Fruit fly (Drosophila melanogaster) whole organism, embryonic: ENCODE data around the gene Ssl2.

ENCODE experiments used
- Ada2b ChIP-seq: fragments of 200-800 bp; sonication (Bioruptor generic); IDR thresholded peaks from 2 replicates; pipeline ENCODE4 v1.3.6; 2022; ENCODE audit warnings: missing biosample characterization, missing genetic modification characterization
- Asciz ChIP-seq: fragments of 200-800 bp; sonication (Bioruptor generic); optimal IDR thresholded peaks from 2 replicates; lab custom pipeline; 2017; ENCODE audit warnings: missing biosample characterization, mild to moderate bottlenecking, missing genetic modification characterization, missing genetic modification reagents
- Bgb ChIP-seq: fragments of 200-800 bp; sonication (Bioruptor generic); IDR thresholded peaks from 2 replicates; pipeline ENCODE4 v1.3.6; 2022; ENCODE audit warnings: missing biosample characterization, missing genetic modification characterization; ENCODE audit not compliant: partially characterized antibody
- Blimp-1 ChIP-seq: fragments of 200-800 bp; sonication (Bioruptor generic); optimal IDR thresholded peaks from 3 replicates; lab custom pipeline; 2018; ENCODE audit warnings: missing biosample characterization, missing genetic modification characterization, mild to moderate bottlenecking, moderate library complexity, missing genetic modification reagents
- CG10366 ChIP-seq: fragments of 200-800 bp; sonication (Bioruptor generic); IDR thresholded peaks from 2 replicates; pipeline ENCODE4 v1.3.6; 2022; ENCODE audit warnings: missing biosample characterization, missing genetic modification characterization
- CG11456 ChIP-seq: fragments of 200-800 bp; sonication (Bioruptor generic); IDR thresholded peaks from 3 replicates; pipeline ENCODE4 v1.3.6; 2022; ENCODE audit warnings: missing biosample characterization, missing genetic modification characterization
- CG11560 ChIP-seq: fragments of 200-800 bp; sonication (Bioruptor generic); IDR thresholded peaks from 3 replicates; pipeline ENCODE4 v1.3.6; 2022; ENCODE audit warnings: missing biosample characterization, missing genetic modification characterization
- CG13424 ChIP-seq: fragments of 200-800 bp; sonication (Bioruptor generic); optimal IDR thresholded peaks from 2 replicates; lab custom pipeline; 2019; ENCODE audit warnings: missing biosample characterization, mild to moderate bottlenecking, missing genetic modification characterization, moderate library complexity
- CG14965 ChIP-seq: fragments of 200-800 bp; sonication (Bioruptor generic); optimal IDR thresholded peaks from 2 replicates; lab custom pipeline; 2016; ENCODE audit warnings: missing biosample characterization, missing genetic modification characterization, borderline replicate concordance
- CG17359 ChIP-seq: fragments of 200-800 bp; sonication (Bioruptor generic); optimal IDR thresholded peaks from 3 replicates; lab custom pipeline; 2018; ENCODE audit warnings: missing biosample characterization, mild to moderate bottlenecking, missing genetic modification characterization, moderate library complexity
- CG17829 ChIP-seq: fragments of 200-800 bp; optimal IDR thresholded peaks from 2 replicates; lab custom pipeline; 2019; ENCODE audit warnings: missing biosample characterization, mild to moderate bottlenecking, missing genetic modification characterization, moderate library complexity
- CG18011 ChIP-seq: fragments of 200-800 bp; sonication (Bioruptor generic); optimal IDR thresholded peaks from 2 replicates; lab custom pipeline; 2017; ENCODE audit warnings: missing biosample characterization, missing genetic modification characterization, mild to moderate bottlenecking, moderate library complexity, missing genotype
- CG2199 ChIP-seq: fragments of 200-800 bp; sonication (Bioruptor generic); IDR thresholded peaks from 3 replicates; pipeline ENCODE4 v1.3.6; 2022; ENCODE audit warnings: missing biosample characterization, missing genetic modification characterization
- CG2678 ChIP-seq: fragments of 200-800 bp; sonication (Bioruptor generic); optimal IDR thresholded peaks from 3 replicates; lab custom pipeline; 2019; ENCODE audit warnings: missing biosample characterization, mild to moderate bottlenecking, missing genetic modification characterization, moderate library complexity
- CG4360 ChIP-seq: fragments of 200-800 bp; sonication (Bioruptor generic); IDR thresholded peaks from 2 replicates; pipeline ENCODE4 v1.3.6; 2022; ENCODE audit warnings: missing biosample characterization, missing genetic modification characterization
- CG4820 ChIP-seq: fragments of 200-800 bp; sonication (Bioruptor generic); optimal IDR thresholded peaks from 3 replicates; lab custom pipeline; 2016; ENCODE audit warnings: missing biosample characterization, missing genetic modification characterization
- CG6272 ChIP-seq: fragments of 200-800 bp; sonication (Bioruptor generic); IDR thresholded peaks from 2 replicates; pipeline ENCODE4 v1.3.6; 2022; ENCODE audit warnings: missing biosample characterization, missing genetic modification characterization
- CG6683 ChIP-seq: fragments of 200-800 bp; sonication (Bioruptor generic); optimal IDR thresholded peaks from 2 replicates; lab custom pipeline; 2017; ENCODE audit warnings: missing biosample characterization, mild to moderate bottlenecking, missing genetic modification characterization, missing genetic modification reagents
- CG6854 ChIP-seq: fragments of 200-800 bp; sonication (Bioruptor generic); optimal IDR thresholded peaks from 3 replicates; lab custom pipeline; 2017; ENCODE audit warnings: missing biosample characterization, mild to moderate bottlenecking, missing genetic modification characterization
- CG7372 ChIP-seq: fragments of 200-800 bp; sonication (Bioruptor generic); IDR thresholded peaks from 2 replicates; pipeline ENCODE4 v1.3.6; 2022; ENCODE audit warnings: missing biosample characterization, missing genetic modification characterization
- CG7745 ChIP-seq: fragments of 200-800 bp; sonication (Bioruptor generic); optimal IDR thresholded peaks from 2 replicates; lab custom pipeline; 2018; ENCODE audit warnings: missing biosample characterization, mild to moderate bottlenecking, missing genetic modification characterization, moderate library complexity
- CG7963 ChIP-seq: fragments of 200-800 bp; sonication (Bioruptor generic); IDR thresholded peaks from 3 replicates; pipeline ENCODE4 v1.3.6; 2022; ENCODE audit warnings: missing biosample characterization, missing genetic modification characterization; ENCODE audit not compliant: partially characterized antibody
- CG8290 ChIP-seq, 3 experiments: fragments of 200-800 bp; sonication (Bioruptor generic); optimal IDR thresholded peaks; 2 replicates each; lab custom pipeline; 2016 to 2019; ENCODE audit warnings: missing biosample characterization in 3 of 3, missing genetic modification characterization in 3 of 3, mild to moderate bottlenecking in 2 of 3, moderate library complexity in 1 of 3
- CG9727 ChIP-seq: fragments of 200-800 bp; sonication (Bioruptor generic); optimal IDR thresholded peaks from 3 replicates; lab custom pipeline; 2017; ENCODE audit warnings: missing biosample characterization, mild to moderate bottlenecking, missing genetic modification characterization
- CG9932 ChIP-seq: fragments of 200-800 bp; sonication (Bioruptor generic); IDR thresholded peaks from 2 replicates; pipeline ENCODE4 v1.3.6; 2022; ENCODE audit warnings: missing biosample characterization, missing genetic modification characterization
- Camta ChIP-seq: fragments of 200-800 bp; sonication (Bioruptor generic); optimal IDR thresholded peaks from 2 replicates; lab custom pipeline; 2016; ENCODE audit warnings: missing biosample characterization, missing genetic modification characterization
- D ChIP-seq, 2 experiments: fragments of 200-800 bp in 1 of 2; fragments of >200 bp in 1 of 2; sonication (Bioruptor generic) in 1 of 2; optimal IDR thresholded peaks; 2 replicates in 1 of 2; 3 replicates in 1 of 2; lab custom pipeline; 2017; ENCODE audit warnings: mild to moderate bottlenecking in 1 of 2, missing biosample characterization in 1 of 2, missing genetic modification characterization in 1 of 2, missing genetic modification reagents in 1 of 2
- Ets65A ChIP-seq: fragments of 200-800 bp; sonication (Bioruptor generic); peaks from one replicate; lab custom pipeline; 2016; ENCODE audit warnings: missing biosample characterization, missing genetic modification characterization
- Gsc ChIP-seq: fragments of 200-800 bp; sonication (Bioruptor generic); IDR thresholded peaks from 2 replicates; pipeline ENCODE4 v1.3.6; 2022; ENCODE audit warnings: missing biosample characterization, missing genetic modification characterization
- H2.0 ChIP-seq: fragments of 200-800 bp; sonication (Bioruptor generic); IDR thresholded peaks from 2 replicates; pipeline ENCODE4 v1.3.6; 2022; ENCODE audit warnings: missing biosample characterization, missing genetic modification characterization
- Hr78 ChIP-seq, 2 experiments: fragments of 200-800 bp in 1 of 2; fragments of >200 bp in 1 of 2; sonication (Bioruptor generic) in 1 of 2; optimal IDR thresholded peaks; 2 replicates each; lab custom pipeline; 2017 to 2019; ENCODE audit warnings: missing biosample characterization in 2 of 2, missing genetic modification characterization in 2 of 2, mild to moderate bottlenecking in 1 of 2, moderate library complexity in 1 of 2
- MTF-1 ChIP-seq: fragments of 200-800 bp; sonication (Bioruptor generic); optimal IDR thresholded peaks from 2 replicates; lab custom pipeline; 2018; ENCODE audit warnings: missing biosample characterization, mild to moderate bottlenecking, missing genetic modification characterization, borderline replicate concordance
- Pdp1 ChIP-seq, 2 experiments: fragments of 200-800 bp; sonication (Bioruptor generic); optimal IDR thresholded peaks; 3 replicates each; lab custom pipeline; 2016; ENCODE audit warnings: missing biosample characterization in 2 of 2, missing genetic modification characterization in 2 of 2, mild to moderate bottlenecking in 1 of 2, moderate library complexity in 1 of 2
- Stat92E ChIP-seq, 3 experiments: fragments of >200 bp in 2 of 3; fragments of 200-800 bp in 1 of 3; sonication (Bioruptor generic) in 1 of 3; optimal IDR thresholded peaks; 2 replicates each; lab custom pipeline; 2017 to 2019; ENCODE audit warnings: missing biosample characterization in 3 of 3, missing genetic modification characterization in 3 of 3, mild to moderate bottlenecking in 1 of 3, moderate library complexity in 1 of 3
- Xbp1 ChIP-seq: fragments of 200-800 bp; sonication (Bioruptor generic); optimal IDR thresholded peaks from 3 replicates; lab custom pipeline; 2016; ENCODE audit warnings: missing biosample characterization, mild to moderate bottlenecking, missing genetic modification characterization
- cas ChIP-seq: fragments of 200-800 bp; sonication (Bioruptor generic); IDR thresholded peaks from 2 replicates; pipeline ENCODE4 v1.3.6; 2022; ENCODE audit warnings: missing biosample characterization, missing genetic modification characterization
- chm ChIP-seq: fragments of 200-800 bp; sonication (Bioruptor generic); IDR thresholded peaks from 2 replicates; pipeline ENCODE4 v1.3.6; 2022; ENCODE audit warnings: missing biosample characterization, missing genetic modification characterization
- dimm ChIP-seq: fragments of 200-800 bp; sonication (Bioruptor generic); IDR thresholded peaks from 2 replicates; pipeline ENCODE4 v1.3.6; 2022; ENCODE audit warnings: missing biosample characterization, missing genetic modification characterization
- eyg ChIP-seq: fragments of 200-800 bp; sonication (Bioruptor generic); optimal IDR thresholded peaks from 3 replicates; lab custom pipeline; 2016; ENCODE audit warnings: missing biosample characterization, missing genetic modification characterization
- her ChIP-seq: fragments of 200-800 bp; sonication (Bioruptor generic); optimal IDR thresholded peaks from 2 replicates; lab custom pipeline; 2016; ENCODE audit warnings: missing biosample characterization, missing genetic modification characterization
- jigr1 ChIP-seq: fragments of 200-800 bp; sonication (Bioruptor generic); IDR thresholded peaks from 3 replicates; pipeline ENCODE4 v1.3.6; 2022; ENCODE audit warnings: missing biosample characterization, missing genetic modification characterization
- ro ChIP-seq: fragments of 200-800 bp; sonication (Bioruptor generic); IDR thresholded peaks from 2 replicates; pipeline ENCODE4 v1.3.6; 2022; ENCODE audit warnings: missing biosample characterization, missing genetic modification characterization
- so ChIP-seq: fragments of 200-800 bp; sonication (Bioruptor generic); IDR thresholded peaks from 3 replicates; pipeline ENCODE4 v1.3.6; 2022; ENCODE audit warnings: missing biosample characterization, missing genetic modification characterization
- sqz ChIP-seq: fragments of 200-800 bp; sonication (Bioruptor generic); optimal IDR thresholded peaks from 3 replicates; lab custom pipeline; 2018; ENCODE audit warnings: missing biosample characterization, mild to moderate bottlenecking, missing genetic modification characterization
- tin ChIP-seq: fragments of 200-800 bp; sonication (Bioruptor generic); optimal IDR thresholded peaks from 3 replicates; lab custom pipeline; 2016; ENCODE audit warnings: missing biosample characterization, missing genetic modification characterization
- tx ChIP-seq: fragments of 200-800 bp; sonication (Bioruptor generic); optimal IDR thresholded peaks from 2 replicates; lab custom pipeline; 2016; ENCODE audit warnings: missing biosample characterization, missing genetic modification characterization
- vnd ChIP-seq: fragments of 200-800 bp; sonication (Bioruptor generic); IDR thresholded peaks from 3 replicates; pipeline ENCODE4 v1.3.6; 2022; ENCODE audit warnings: missing biosample characterization, missing genetic modification characterization; ENCODE audit not compliant: partially characterized antibody

Gene Ssl2

dm6 chr3R:29033909-29034629 lies 1.6 kb upstream of the Ssl2 start, which contains the start of the genes beta4GalNAcTB and Cpsf100 (continued):
- TF ChIP-seq D (optimal IDR thresholded peaks at IDR 0.05; lab: Kevin White, UChicago), result no peak
- TF ChIP-seq D (GFP tag; optimal IDR thresholded peaks at IDR 0.05; lab: Kevin White, UChicago), result peak; percentile 70
- TF ChIP-seq H2.0 (GFP tag; lab: Robert Waterston, UW), result peak; percentile 63
- TF ChIP-seq CG7963 (GFP tag; lab: Robert Waterston, UW), result no peak
- TF ChIP-seq Blimp-1, result no peak
- peak; percentile 70 for TF ChIP-seq CG6272
- no peak for TF ChIP-seq CG14965 (GFP tag; lab: Kevin White, UChicago)
- TF ChIP-seq CG11456 (GFP tag; lab: Robert Waterston, UW), result peak; percentile 68; the same call in 2 of the 3 replicates
- TF ChIP-seq dimm, result no peak
- 0 out of 3 replicates have a peak, but pooled peaks have one; percentile 10 for TF ChIP-seq CG2199 (GFP tag; lab: Robert Waterston, UW)
- peak; percentile 46 for TF ChIP-seq Asciz
- peak; percentile 18; the same call in 1 of the 3 replicates for TF ChIP-seq jigr1
- TF ChIP-seq CG7745 (tag; lab: Kevin White, UChicago), result peak; percentile 56
- peak; percentile 66 for TF ChIP-seq Camta (GFP tag; lab: Kevin White, UChicago)
- 0 out of 2 replicates have a peak, but pooled peaks have one; percentile 9 for TF ChIP-seq cas (GFP tag; lab: Robert Waterston, UW)
- TF ChIP-seq Ets65A (GFP tag; lab: Kevin White, UChicago), result peak; percentile 97
- peak; percentile 44 for TF ChIP-seq CG8290 (GFP tag; optimal IDR thresholded peaks at IDR 0.05; lab: Kevin White, UChicago)
- TF ChIP-seq CG8290 (tag; optimal IDR thresholded peaks at IDR 0.05; lab: Kevin White, UChicago), result no peak
- TF ChIP-seq CG4360 (GFP tag; lab: Robert Waterston, UW), result no peak
- peak; percentile 89 for TF ChIP-seq CG9727
- TF ChIP-seq so (GFP tag; lab: Robert Waterston, UW), result no peak
- peak; percentile 59 to 75 for TF ChIP-seq Pdp1 (GFP tag; optimal IDR thresholded peaks at IDR 0.05; lab: Kevin White, UChicago)
- TF ChIP-seq CG7372 (GFP tag; lab: Robert Waterston, UW), result peak; percentile 34
- no peak for TF ChIP-seq eyg (GFP tag; lab: Kevin White, UChicago)
- TF ChIP-seq CG11560, result 0 out of 3 replicates have a peak, but pooled peaks have one; percentile 42
- TF ChIP-seq vnd (GFP tag; lab: Robert Waterston, UW), result no peak
- peak; percentile 72 for TF ChIP-seq tin (GFP tag; lab: Kevin White, UChicago)
- TF ChIP-seq CG17829 (tag; lab: Kevin White, UChicago), result peak; percentile 56
- peak; percentile 83 for TF ChIP-seq CG2678
- TF ChIP-seq Hr78 (GFP tag; optimal IDR thresholded peaks at IDR 0.05; lab: Kevin White, UChicago), result no peak
- 0 out of 2 replicates have a peak, but pooled peaks have one; percentile 52 for TF ChIP-seq chm (GFP tag; lab: Robert Waterston, UW)
- TF ChIP-seq CG6854 (GFP tag; lab: Kevin White, UChicago), result peak; percentile 48
- peak; percentile 29; the same call in 1 of the 2 replicates for TF ChIP-seq Ada2b (GFP tag; lab: Robert Waterston, UW)
- peak; percentile 15; the same call in 1 of the 2 replicates for TF ChIP-seq ro
- no peak for TF ChIP-seq MTF-1
- TF ChIP-seq sqz, result no peak
- no peak for TF ChIP-seq Gsc (GFP tag; lab: Robert Waterston, UW)
- no peak for TF ChIP-seq Stat92E (GFP tag; optimal IDR thresholded peaks at IDR 0.05; lab: Kevin White, UChicago)
- TF ChIP-seq CG13424 (tag; lab: Kevin White, UChicago), result peak; percentile 71
- peak; percentile 25 for TF ChIP-seq CG6683 (GFP tag; lab: Kevin White, UChicago)
- TF ChIP-seq CG9932 (GFP tag; lab: Robert Waterston, UW), result peak; percentile 79
- peak; percentile 67 for TF ChIP-seq CG4820 (GFP tag; lab: Kevin White, UChicago)
- TF ChIP-seq CG10366 (GFP tag; lab: Robert Waterston, UW), result peak; percentile 61
- TF ChIP-seq Xbp1 (GFP tag; lab: Kevin White, UChicago), result peak; percentile 82
- TF ChIP-seq tx, result peak; percentile 25
- TF ChIP-seq Bgb (GFP tag; lab: Robert Waterston, UW), result no peak
- TF ChIP-seq her (GFP tag; lab: Kevin White, UChicago), result peak; percentile 7
- peak; percentile 46 for TF ChIP-seq CG18011 (GFP tag; lab: Kevin White, UChicago)
- peak; percentile 41 for TF ChIP-seq CG17359 (tag; lab: Kevin White, UChicago)
